Worm (Caenorhabditis elegans) whole organism, mixed stage, embryonic: Measurements from ENCODE around the gene pqn-29.

Experiments
- elt-1 ChIP-seq: sonication (generic microtip); optimal IDR thresholded peaks from 2 replicates; lab custom pipeline; 2017; ENCODE audit warnings: missing genetic modification characterization, mild to moderate bottlenecking, missing compliant biosample characterization, antibody characterized with exemption, moderate library complexity, borderline replicate concordance; ENCODE audit not compliant: insufficient read depth
- ham-2 ChIP-seq: fragments of 200-800 bp; sonication (Bioruptor generic); optimal IDR thresholded peaks from 2 replicates; lab custom pipeline; 2018; ENCODE audit warnings: mild to moderate bottlenecking, missing genetic modification characterization, missing compliant biosample characterization
- lsy-2 ChIP-seq: fragments of 150-350 bp; optimal IDR thresholded peaks from 2 replicates; lab custom pipeline; 2014; ENCODE audit warnings: missing biosample characterization, missing genetic modification characterization
- nhr-76 ChIP-seq: sonication (generic microtip); optimal IDR thresholded peaks from 2 replicates; lab custom pipeline; 2017; ENCODE audit warnings: missing biosample characterization, missing genetic modification characterization
- pha-4 ChIP-seq: fragments of 150-350 bp; optimal IDR thresholded peaks from 2 replicates; lab custom pipeline; 2018; ENCODE audit warnings: missing biosample characterization, missing genetic modification reagents, missing genetic modification characterization
- unc-62 ChIP-seq: fragments of 150-350 bp; optimal IDR thresholded peaks from 2 replicates; lab custom pipeline; 2014; ENCODE audit warnings: missing biosample characterization, missing genetic modification reagents, missing genetic modification characterization
- ztf-11 ChIP-seq: fragments of 150-350 bp; optimal IDR thresholded peaks from 2 replicates; lab custom pipeline; 2014; ENCODE audit warnings: missing biosample characterization, missing genetic modification characterization

DNA sequence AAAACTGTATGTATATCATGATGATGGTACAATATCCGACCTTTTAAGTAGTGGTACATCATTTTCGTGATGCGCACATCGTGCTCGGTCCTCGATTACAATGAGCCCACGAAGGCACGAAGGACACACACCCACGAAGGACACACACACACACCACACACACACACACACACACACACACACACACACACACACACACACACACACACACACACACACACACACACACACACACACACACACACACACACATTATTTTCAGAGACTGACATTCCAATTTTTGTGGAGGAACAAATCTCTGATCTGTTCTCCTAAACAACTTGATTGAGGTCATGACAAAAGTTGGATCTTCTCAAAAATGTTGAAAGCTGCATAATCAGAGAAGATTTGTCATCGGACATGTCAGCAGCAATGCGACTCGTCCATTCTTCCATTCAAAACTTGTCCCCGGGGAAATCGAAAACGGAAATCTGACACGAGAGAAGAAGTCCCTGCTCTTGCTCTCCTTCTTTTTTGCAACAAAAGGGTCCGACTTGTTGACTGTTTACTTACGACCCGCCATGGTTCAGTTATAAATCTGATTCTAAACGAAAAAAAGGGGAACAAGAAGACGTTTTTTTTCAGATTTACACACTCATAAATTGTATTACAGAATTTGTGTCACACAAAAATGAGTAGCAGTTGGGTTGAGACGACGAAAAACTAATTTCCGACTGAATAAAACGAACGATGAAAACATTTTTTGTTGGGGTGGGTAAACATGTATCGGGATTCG, 19.8 kb downstream of the pqn-29 start:
- TF ChIP-seq ztf-11 = no peak
- no peak for TF ChIP-seq unc-62 (GFP tag; lab: Kevin White, UChicago)
- TF ChIP-seq pha-4 (tag; lab: Kevin White, UChicago) = no peak
- TF ChIP-seq ham-2 (GFP tag; lab: Kevin White, UChicago) = no peak
- TF ChIP-seq elt-1 (tag; lab: Kevin White, UChicago) = no peak
- no peak for TF ChIP-seq nhr-76 (tag; lab: Kevin White, UChicago)
- no peak for TF ChIP-seq lsy-2 (tag; lab: Kevin White, UChicago)
